Worm (Caenorhabditis elegans) whole organism, L2 larva: Measurements from ENCODE around the gene C52E2.2.

Source experiments
- ceh-82 ChIP-seq: fragments of 150-350 bp; optimal IDR thresholded peaks from 2 replicates; lab custom pipeline; 2014; ENCODE audit warnings: missing biosample characterization, missing genetic modification characterization
- lsy-2 ChIP-seq, 2 experiments: fragments of 150-350 bp in 1 of 2; sonication (generic microtip) in 1 of 2; optimal IDR thresholded peaks; 2 replicates each; lab custom pipeline; 2014 to 2017; ENCODE audit warnings: missing biosample characterization in 2 of 2, missing genetic modification characterization in 2 of 2
- nhr-11 ChIP-seq: fragments of 150-350 bp; optimal IDR thresholded peaks from 2 replicates; lab custom pipeline; 2014; ENCODE audit warnings: missing biosample characterization, missing genetic modification characterization
- nhr-12 ChIP-seq: fragments of 150-350 bp; optimal IDR thresholded peaks from 2 replicates; lab custom pipeline; 2014; ENCODE audit warnings: missing biosample characterization, missing genetic modification characterization
- nhr-23 ChIP-seq: fragments of 150-350 bp; optimal IDR thresholded peaks from 2 replicates; lab custom pipeline; 2014; ENCODE audit warnings: missing biosample characterization, missing genetic modification reagents, missing genetic modification characterization
- nhr-237 ChIP-seq: fragments of 150-350 bp; optimal IDR thresholded peaks from 2 replicates; lab custom pipeline; 2014; ENCODE audit warnings: missing biosample characterization, missing genetic modification characterization
- snpc-4 ChIP-seq: fragments of 150-350 bp; optimal IDR thresholded peaks from 2 replicates; lab custom pipeline; 2014; ENCODE audit warnings: missing biosample characterization, missing genetic modification characterization
- unc-62 ChIP-seq: fragments of 150-350 bp; optimal IDR thresholded peaks from 2 replicates; lab custom pipeline; 2014; ENCODE audit warnings: missing biosample characterization, missing genetic modification reagents, missing genetic modification characterization

ce11 chrII:1850840-1851294 lies 1.7 kb upstream of the C52E2.2 start, which contains the start of gene C52E2.3:
- no peak for TF ChIP-seq snpc-4 (tag; lab: Kevin White, UChicago)
- TF ChIP-seq nhr-12 (tag; lab: Kevin White, UChicago): no peak
- TF ChIP-seq nhr-11 (tag; lab: Kevin White, UChicago): no peak
- TF ChIP-seq lsy-2 (tag; optimal IDR thresholded peaks at IDR 0.05; lab: Kevin White, UChicago): no peak
- TF ChIP-seq ceh-82 (tag; lab: Kevin White, UChicago): no peak
- TF ChIP-seq nhr-237 (tag; lab: Kevin White, UChicago): no peak
- TF ChIP-seq nhr-23 (tag; lab: Kevin White, UChicago): no peak
- TF ChIP-seq unc-62 (GFP tag; lab: Kevin White, UChicago): no peak
